Worm (Caenorhabditis elegans): ENCODE results near the gene nfu-1.

nfu-1 gene

DNA sequence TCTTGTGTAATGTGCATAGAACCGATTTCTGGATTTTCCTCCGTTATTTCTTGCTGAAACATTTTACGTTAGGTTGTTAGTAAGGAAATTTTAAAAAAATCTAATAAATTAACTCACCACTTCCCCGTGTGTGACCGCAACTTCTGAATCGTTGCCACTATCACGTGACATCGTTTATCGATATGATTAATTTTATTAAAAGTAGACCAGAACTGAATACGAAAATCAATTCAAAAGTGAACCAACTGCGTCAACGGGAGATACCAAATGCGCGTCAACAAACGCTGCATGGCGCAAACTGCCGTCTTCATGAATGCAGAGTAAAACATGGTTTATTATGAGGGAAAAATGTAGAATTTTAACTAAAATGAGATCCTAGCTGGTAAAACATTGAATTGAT is 21.2 kb upstream of the nfu-1 start, which contains the start of gene sir-2.1 (continued):
- TF ChIP-seq hmg-20 (GFP tag; IDR thresholded peaks at IDR 0.05): no peak
- TF ChIP-seq ztf-6 (GFP tag; IDR thresholded peaks at IDR 0.05): no peak
- TF ChIP-seq bed-2 (GFP tag; IDR thresholded peaks at IDR 0.05): no peak
- TF ChIP-seq madf-6 (GFP tag; IDR thresholded peaks at IDR 0.05): peak; percentile 46; the same call in 1 of the 2 replicates
- TF ChIP-seq lin-26 (GFP tag; IDR thresholded peaks at IDR 0.05): no peak
- TF ChIP-seq hmg-1.2 (GFP tag; IDR thresholded peaks at IDR 0.05): peak; percentile 44
- TF ChIP-seq B0019.2 (GFP tag; conservative IDR thresholded peaks at IDR 0.05): no peak
- TF ChIP-seq ceh-91 (GFP tag; IDR thresholded peaks at IDR 0.05): no peak
- TF ChIP-seq F37B4.10 (GFP tag; IDR thresholded peaks at IDR 0.05): no peak
- TF ChIP-seq mel-28 (tag; optimal IDR thresholded peaks at IDR 0.05; ENCODE audit: borderline replicate concordance): no peak
- no peak for TF ChIP-seq sptf-2 (GFP tag; optimal IDR thresholded peaks at IDR 0.05)
- TF ChIP-seq F57A8.1 (GFP tag; optimal IDR thresholded peaks at IDR 0.05): no peak
- peak; percentile 5 for TF ChIP-seq die-1 (tag; optimal IDR thresholded peaks at IDR 0.05)
- no peak for TF ChIP-seq ceh-40 (GFP tag; IDR thresholded peaks at IDR 0.05)
- peak; percentile 18 for TF ChIP-seq lin-40 (tag; optimal IDR thresholded peaks at IDR 0.05)
- TF ChIP-seq ztf-25 (GFP tag; IDR thresholded peaks at IDR 0.05): no peak
- no peak for TF ChIP-seq him-1 (tag; optimal IDR thresholded peaks at IDR 0.05)
- no peak for TF ChIP-seq ceh-58 (GFP tag; IDR thresholded peaks at IDR 0.05)
- TF ChIP-seq egl-18 (GFP tag; IDR thresholded peaks at IDR 0.05): no peak
- TF ChIP-seq Y53G8AR.9 (GFP tag; conservative IDR thresholded peaks at IDR 0.05): no peak
- no peak for TF ChIP-seq egl-44 (GFP tag; IDR thresholded peaks at IDR 0.05)
- TF ChIP-seq rpc-1 (optimal IDR thresholded peaks at IDR 0.05): no peak
- TF ChIP-seq rpc-1 (tag; optimal IDR thresholded peaks at IDR 0.05): no peak
- TF ChIP-seq snpc-4 (GFP tag; optimal IDR thresholded peaks at IDR 0.05): no peak
- peak in 2 of 4 experiments; percentile 28 for TF ChIP-seq snpc-4 (tag; optimal IDR thresholded peaks at IDR 0.05)
- peak; percentile 19 for TF ChIP-seq gei-17 (GFP tag; optimal IDR thresholded peaks at IDR 0.05)
- TF ChIP-seq T26A5.8 (tag; optimal IDR thresholded peaks at IDR 0.05): no peak
- TF ChIP-seq unc-130 (GFP tag; optimal IDR thresholded peaks at IDR 0.05): peak; percentile 18
- TF ChIP-seq hrde-1 (tag; optimal IDR thresholded peaks at IDR 0.05; ENCODE audit: borderline replicate concordance): no peak
- peak; percentile 29 for TF ChIP-seq athp-1 (tag; optimal IDR thresholded peaks at IDR 0.05)

DNA sequence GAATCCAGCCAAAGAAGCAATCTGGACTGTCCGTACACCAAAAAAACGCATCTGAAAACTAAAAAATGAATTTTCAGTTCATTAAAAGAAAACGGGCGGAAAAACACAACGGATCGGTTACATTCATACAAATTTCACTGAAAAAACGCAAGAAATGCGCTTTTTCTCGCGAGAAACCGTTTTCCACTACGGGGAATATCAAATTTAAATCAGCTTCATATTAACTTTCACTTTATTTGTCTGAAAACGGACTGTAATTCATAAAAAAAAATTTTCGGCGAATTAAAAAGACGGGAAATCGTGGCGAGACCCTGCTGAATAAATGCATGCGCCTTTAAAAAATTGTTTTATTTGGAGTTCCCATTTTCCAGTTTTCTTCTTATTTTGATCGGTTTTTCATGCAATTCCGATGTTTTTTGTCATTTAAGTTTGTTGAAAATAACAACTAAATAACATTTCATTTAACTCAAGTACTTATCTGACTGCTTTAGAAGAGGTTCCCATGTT is 19.4 kb upstream of the nfu-1 start, which contains the start of gene pges-2:
pges-2 (minus strand) TSS at position 51 of the 507 bp plus-strand sequence.
- no peak for TF ChIP-seq tbx-9 (tag; optimal IDR thresholded peaks at IDR 0.05; ENCODE audit: borderline replicate concordance)
- TF ChIP-seq madf-6 (GFP tag; IDR thresholded peaks at IDR 0.05): peak; percentile 6; the same call in 1 of the 2 replicates
- no peak for TF ChIP-seq mcd-1 (GFP tag; IDR thresholded peaks at IDR 0.05)
- no peak for TF ChIP-seq aptf-3 (GFP tag; IDR thresholded peaks at IDR 0.05)
- no peak for TF ChIP-seq die-1 (tag; optimal IDR thresholded peaks at IDR 0.05)
- no peak for TF ChIP-seq pha-4 (tag; optimal IDR thresholded peaks at IDR 0.05)
- no peak for TF ChIP-seq ceh-91 (GFP tag; IDR thresholded peaks at IDR 0.05)
- no peak for TF ChIP-seq Y56A3A.18 (GFP tag; IDR thresholded peaks at IDR 0.05)
- no peak for TF ChIP-seq C17E4.6 (GFP tag; IDR thresholded peaks at IDR 0.05)
- TF ChIP-seq ztf-6 (GFP tag; IDR thresholded peaks at IDR 0.05): no peak
- TF ChIP-seq ztf-18 (tag; optimal IDR thresholded peaks at IDR 0.05): peak; percentile 47
- 0 out of 2 replicates have a peak, but pooled peaks have one; percentile 20 for TF ChIP-seq nfyb-1 (GFP tag; IDR thresholded peaks at IDR 0.05)
- TF ChIP-seq chd-7 (tag; optimal IDR thresholded peaks at IDR 0.05): no peak
- TF ChIP-seq B0261.1 (tag; optimal IDR thresholded peaks at IDR 0.05): no peak
- TF ChIP-seq F33H1.4 (GFP tag; IDR thresholded peaks at IDR 0.05): peak; percentile 84

All from whole organism, young adult.